Fruit fly (Drosophila melanogaster) whole organism, embryonic: Measurements from ENCODE around the gene mon2.

Experiments
- CG18764 ChIP-seq: fragments of 200-800 bp; sonication (Bioruptor generic); optimal IDR thresholded peaks from 3 replicates; lab custom pipeline; 2016; ENCODE audit warnings: missing biosample characterization, missing genetic modification characterization
- CG32772 ChIP-seq: fragments of 200-800 bp; sonication (Bioruptor generic); IDR thresholded peaks from 2 replicates; pipeline ENCODE4 v1.3.6; 2022; ENCODE audit warnings: missing biosample characterization, missing genetic modification characterization
- Jarid2 ChIP-seq: fragments of 200-800 bp; sonication (Bioruptor generic); optimal IDR thresholded peaks from 3 replicates; lab custom pipeline; 2017; ENCODE audit warnings: mild to moderate bottlenecking, missing biosample characterization, missing genetic modification reagents, missing genetic modification characterization
- Sox102F ChIP-seq: fragments of 200-800 bp; sonication (Bioruptor generic); optimal IDR thresholded peaks from 2 replicates; lab custom pipeline; 2018; ENCODE audit warnings: missing biosample characterization, mild to moderate bottlenecking, missing genetic modification characterization, moderate library complexity
- gce ChIP-seq: fragments of 200-800 bp; sonication (Bioruptor generic); IDR thresholded peaks from 3 replicates; pipeline ENCODE4 v1.3.6; 2022; ENCODE audit warnings: missing biosample characterization, missing genetic modification characterization
- jigr1 ChIP-seq: fragments of 200-800 bp; sonication (Bioruptor generic); IDR thresholded peaks from 3 replicates; pipeline ENCODE4 v1.3.6; 2022; ENCODE audit warnings: missing biosample characterization, missing genetic modification characterization
- p53 ChIP-seq: fragments of 200-800 bp; sonication (Bioruptor generic); optimal IDR thresholded peaks from 2 replicates; lab custom pipeline; 2016; ENCODE audit warnings: missing biosample characterization, missing genetic modification characterization
- pfk ChIP-seq: fragments of 200-800 bp; sonication (Bioruptor generic); optimal IDR thresholded peaks from 2 replicates; lab custom pipeline; 2018; ENCODE audit warnings: missing biosample characterization, mild to moderate bottlenecking, missing genetic modification characterization, moderate library complexity
- vvl ChIP-seq: fragments of 200-800 bp; sonication (Bioruptor generic); IDR thresholded peaks from 2 replicates; pipeline ENCODE4 v1.3.6; 2022; ENCODE audit warnings: missing biosample characterization, missing genetic modification characterization

dm6 chr2L:8086736-8087467 is 36.9 kb downstream of the mon2 start:
- TF ChIP-seq gce (GFP tag; lab: Robert Waterston, UW): no peak
- TF ChIP-seq Jarid2 (GFP tag; lab: Kevin White, UChicago): no peak
- TF ChIP-seq CG18764 (GFP tag; lab: Kevin White, UChicago): no peak
- TF ChIP-seq p53 (GFP tag; lab: Kevin White, UChicago): no peak
- no peak for TF ChIP-seq Sox102F (GFP tag; lab: Kevin White, UChicago)
- no peak for TF ChIP-seq vvl (GFP tag; lab: Robert Waterston, UW)
- TF ChIP-seq CG32772 (GFP tag; lab: Robert Waterston, UW): no peak
- TF ChIP-seq jigr1: no peak
- no peak for TF ChIP-seq pfk (GFP tag; lab: Kevin White, UChicago)
